Fruit fly (Drosophila melanogaster): ENCODE measurements around the gene CG8042.
A peak's percentile ranks its signal among the peaks of the same experiment; 100 is the strongest.

DNA sequence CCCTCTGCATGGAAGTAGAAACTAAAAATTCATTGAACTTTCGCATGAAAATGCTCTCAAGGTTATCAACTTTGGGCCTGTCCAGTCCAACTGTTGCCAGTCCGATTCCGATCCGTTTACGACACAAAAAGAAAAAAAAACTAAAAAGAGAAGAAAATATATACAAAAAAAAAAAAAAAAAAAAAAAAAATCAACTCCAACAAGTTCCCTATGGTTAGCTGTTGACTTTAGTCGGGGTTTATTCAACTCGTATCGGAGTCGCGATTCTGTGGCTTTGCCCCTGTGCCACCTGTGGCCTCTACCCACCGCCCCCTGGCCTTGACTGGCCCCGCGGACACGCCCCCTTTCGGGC is 39.0 kb upstream of the CG8042 start:
- TF ChIP-seq Eip93F (GFP tag; optimal IDR thresholded peaks at IDR 0.05) (no peak), CG11902 (GFP tag; optimal IDR thresholded peaks at IDR 0.05) (no peak), CG16779 (tag; optimal IDR thresholded peaks at IDR 0.05) (peak; percentile 73), CG10631 (GFP tag; optimal IDR thresholded peaks at IDR 0.05) (no peak), fd59A (GFP tag; optimal IDR thresholded peaks at IDR 0.05) (no peak), Lpt (GFP tag; optimal IDR thresholded peaks at IDR 0.05) (peak; percentile 54), CG11762 (GFP tag; optimal IDR thresholded peaks at IDR 0.05; ENCODE audit: insufficient read depth) (peak; percentile 47)

Measured in whole organism, prepupa.